Worm (Caenorhabditis elegans) whole organism, L2 larva: ENCODE results near the gene jmjd-3.2.

Experiments used
- ZK546.5 ChIP-seq: sonication (generic microtip); optimal IDR thresholded peaks from 2 replicates; lab custom pipeline; 2017; ENCODE audit warnings: missing biosample characterization, missing genetic modification characterization
- ama-1 ChIP-seq: fragments of 150-350 bp; optimal IDR thresholded peaks from 2 replicates; lab custom pipeline; 2018; ENCODE audit warnings: inconsistent platforms
- dmd-4 ChIP-seq: sonication (generic microtip); optimal IDR thresholded peaks from 2 replicates; lab custom pipeline; 2017; ENCODE audit warnings: missing biosample characterization, missing genetic modification characterization
- fos-1 ChIP-seq: fragments of 150-350 bp; optimal IDR thresholded peaks from 2 replicates; lab custom pipeline; 2014; ENCODE audit warnings: missing biosample characterization, missing genetic modification characterization
- nhr-11 ChIP-seq: fragments of 150-350 bp; optimal IDR thresholded peaks from 2 replicates; lab custom pipeline; 2014; ENCODE audit warnings: missing biosample characterization, missing genetic modification characterization
- nhr-77 ChIP-seq: fragments of 150-350 bp; optimal IDR thresholded peaks from 2 replicates; lab custom pipeline; 2014; ENCODE audit warnings: missing biosample characterization, missing genetic modification characterization
- snpc-4 ChIP-seq: fragments of 150-350 bp; optimal IDR thresholded peaks from 2 replicates; lab custom pipeline; 2014; ENCODE audit warnings: missing biosample characterization, missing genetic modification characterization
- ztf-11 ChIP-seq: sonication (generic microtip); optimal IDR thresholded peaks from 2 replicates; lab custom pipeline; 2017; ENCODE audit warnings: missing biosample characterization, missing genetic modification characterization
- ztf-4 ChIP-seq: fragments of 150-350 bp; optimal IDR thresholded peaks from 2 replicates; lab custom pipeline; 2014; ENCODE audit warnings: missing biosample characterization, missing genetic modification characterization

- TF ChIP-seq ztf-11 = no peak
- TF ChIP-seq nhr-11 (tag; lab: Kevin White, UChicago) = no peak
- TF ChIP-seq snpc-4 (tag; lab: Kevin White, UChicago) = no peak
- no peak for TF ChIP-seq ztf-4 (tag; lab: Kevin White, UChicago)
- TF ChIP-seq ZK546.5 = no peak
- no peak for TF ChIP-seq ama-1 (lab: Kevin White, UChicago)
- no peak for TF ChIP-seq dmd-4 (tag; lab: Kevin White, UChicago)
- TF ChIP-seq fos-1 (tag; lab: Kevin White, UChicago) = no peak
- no peak for TF ChIP-seq nhr-77
Measured at ce11 chrX:14470687-14471086, 22.7 kb downstream of the jmjd-3.2 start, which contains the start of gene M163.10.
